Fruit fly (Drosophila melanogaster): ENCODE measurements around the gene CG31253.

The CG31253 gene

DNA sequence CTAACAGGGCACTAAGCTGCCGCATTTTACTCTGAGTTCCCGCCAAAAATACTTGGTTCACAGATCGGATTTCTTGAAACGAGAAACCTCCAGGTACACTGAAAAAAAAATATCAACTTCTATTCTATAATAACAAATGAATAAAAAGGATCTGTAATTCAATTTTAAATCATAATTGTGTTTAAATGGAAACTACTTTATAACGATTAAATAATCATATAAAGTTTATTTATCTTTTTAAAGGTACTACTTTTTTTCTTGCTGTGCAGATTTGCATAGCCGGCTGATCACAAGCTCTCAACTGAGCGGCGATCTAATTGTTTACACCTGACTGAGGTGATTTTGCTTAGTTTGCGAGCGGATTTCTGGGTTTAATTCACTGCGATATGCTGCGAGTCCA lies 27.0 kb upstream of the CG31253 start (continued):
- TF ChIP-seq Sox102F (GFP tag; optimal IDR thresholded peaks at IDR 0.05) (peak; percentile 74), ab (GFP tag; optimal IDR thresholded peaks at IDR 0.05) (no peak), CG8089 (GFP tag; optimal IDR thresholded peaks at IDR 0.05) (no peak), CG8924 (tag; optimal IDR thresholded peaks at IDR 0.05) (peak; percentile 72), HLH3B (GFP tag; IDR thresholded peaks at IDR 0.05) (peak; percentile 72), mam (GFP tag; optimal IDR thresholded peaks at IDR 0.05) (no peak), caup (GFP tag; optimal IDR thresholded peaks at IDR 0.05; ENCODE audit: severe bottlenecking) (peak; percentile 34), CG16779 (GFP tag; IDR thresholded peaks at IDR 0.05) (no peak), MBD-R2 (GFP tag; IDR thresholded peaks at IDR 0.05) (peak; percentile 38; the same call in 1 of the 2 replicates), CG17385 (GFP tag; optimal IDR thresholded peaks at IDR 0.05) (peak; percentile 69), Trl (optimal IDR thresholded peaks at IDR 0.05) (no peak), Trl (GFP tag; optimal IDR thresholded peaks at IDR 0.05) (no peak), CG10209 (GFP tag; optimal IDR thresholded peaks at IDR 0.05) (peak; percentile 56), CoRest (tag; optimal IDR thresholded peaks at IDR 0.05) (peak; percentile 84), ATbp (GFP tag; optimal IDR thresholded peaks at IDR 0.05) (no peak), lov (optimal IDR thresholded peaks at IDR 0.05) (no peak), lov (GFP tag; IDR thresholded peaks at IDR 0.05) (no peak), CG13424 (tag; optimal IDR thresholded peaks at IDR 0.05) (peak; percentile 72), CG4360 (GFP tag; IDR thresholded peaks at IDR 0.05) (no peak), nerfin-2 (GFP tag; IDR thresholded peaks at IDR 0.05; ENCODE audit: partially characterized antibody) (no peak), onecut (GFP tag; IDR thresholded peaks at IDR 0.05) (no peak), CG6791 (GFP tag; IDR thresholded peaks at IDR 0.05; ENCODE audit: partially characterized antibody) (no peak), z (GFP tag; IDR thresholded peaks at IDR 0.05) (no peak), Xrp1 (GFP tag; IDR thresholded peaks at IDR 0.05) (peak; percentile 72), B-H1 (GFP tag; IDR thresholded peaks at IDR 0.05) (peak; percentile 17; the same call in 2 of the 3 replicates), pum (GFP tag; optimal IDR thresholded peaks at IDR 0.05) (no peak), CG18619 (GFP tag; optimal IDR thresholded peaks at IDR 0.05) (peak; percentile 59), ci (GFP tag; IDR thresholded peaks at IDR 0.05) (peak; percentile 72), inv (GFP tag; IDR thresholded peaks at IDR 0.05; ENCODE audit: partially characterized antibody) (no peak), gce (GFP tag; IDR thresholded peaks at IDR 0.05) (no peak), CG10565 (GFP tag; optimal IDR thresholded peaks at IDR 0.05) (no peak), sna (GFP tag; IDR thresholded peaks at IDR 0.05; ENCODE audit: partially characterized antibody) (no peak), cg (GFP tag; optimal IDR thresholded peaks at IDR 0.05) (no peak), Ada2b (GFP tag; IDR thresholded peaks at IDR 0.05) (peak; percentile 63), sisA (GFP tag; IDR thresholded peaks at IDR 0.05) (no peak), Sin3A (optimal IDR thresholded peaks at IDR 0.05) (no peak), CG5245 (GFP tag; optimal IDR thresholded peaks at IDR 0.05) (no peak), ac (GFP tag; optimal IDR thresholded peaks at IDR 0.05) (no peak), Dll (GFP tag; IDR thresholded peaks at IDR 0.05; ENCODE audit: partially characterized antibody) (no peak), sim (GFP tag; IDR thresholded peaks at IDR 0.05) (no peak), Deaf1 (tag; optimal IDR thresholded peaks at IDR 0.05) (no peak), ken (GFP tag; IDR thresholded peaks at IDR 0.05) (no peak; the same call in 2 of the 3 replicates), NfI (GFP tag; optimal IDR thresholded peaks at IDR 0.05) (peak; percentile 55), CG34422 (GFP tag; IDR thresholded peaks at IDR 0.05) (peak; percentile 60; the same call in 2 of the 3 replicates), yki (optimal IDR thresholded peaks at IDR 0.05) (no peak), Fer1 (GFP tag; optimal IDR thresholded peaks at IDR 0.05) (peak; percentile 70), CHES-1-like (GFP tag; optimal IDR thresholded peaks at IDR 0.05) (no peak), Asciz (GFP tag; optimal IDR thresholded peaks at IDR 0.05) (peak; percentile 8), CG16815 (GFP tag; optimal IDR thresholded peaks at IDR 0.05) (peak; percentile 40), Lpt (GFP tag; optimal IDR thresholded peaks at IDR 0.05) (no peak), en (GFP tag; optimal IDR thresholded peaks at IDR 0.05) (no peak), fd3F (GFP tag; optimal IDR thresholded peaks at IDR 0.05) (peak; percentile 52), repo (GFP tag; optimal IDR thresholded peaks at IDR 0.05) (no peak)
